Worm (Caenorhabditis elegans): ENCODE results near the gene nid-1.

Gene nid-1

ce11 chrV:12941797-12942474 is 32.0 kb downstream of the nid-1 start, which contains the start of gene T16G1.4:
Gene T16G1.4 (minus strand): TSS chrV:12941847.
- TF ChIP-seq elt-2 (tag; optimal IDR thresholded peaks at IDR 0.05) (peak; percentile 73), pha-4 (tag; optimal IDR thresholded peaks at IDR 0.05) (peak; percentile 2), pqm-1 (tag; optimal IDR thresholded peaks at IDR 0.05) (peak; percentile 32), ceh-16 (tag; optimal IDR thresholded peaks at IDR 0.05) (no peak)

ce11 chrV:12943399-12943798 is 33.5 kb downstream of the nid-1 start:
- no peak for TF ChIP-seq nhr-77 (tag; optimal IDR thresholded peaks at IDR 0.05)
- TF ChIP-seq R02D3.7 (tag; optimal IDR thresholded peaks at IDR 0.05): no peak
- no peak for TF ChIP-seq fkh-2 (tag; optimal IDR thresholded peaks at IDR 0.05)
- no peak for TF ChIP-seq pqm-1 (tag; optimal IDR thresholded peaks at IDR 0.05)
- no peak for TF ChIP-seq jun-1 (tag; optimal IDR thresholded peaks at IDR 0.05)
- no peak for TF ChIP-seq elt-1 (tag; optimal IDR thresholded peaks at IDR 0.05)
- TF ChIP-seq nhr-28 (tag; optimal IDR thresholded peaks at IDR 0.05): no peak

ce11 chrV:12944229-12944628 is 34.3 kb downstream of the nid-1 start, which contains the start of gene T16G1.3:
Gene T16G1.3 (minus strand): TSS chrV:12944329.
- TF ChIP-seq nfya-1 (tag; optimal IDR thresholded peaks at IDR 0.05; ENCODE audit: insufficient read depth) (no peak), skn-1 (tag; optimal IDR thresholded peaks at IDR 0.05) (no peak), nhr-237 (tag; optimal IDR thresholded peaks at IDR 0.05) (no peak), nhr-12 (tag; optimal IDR thresholded peaks at IDR 0.05) (no peak), nhr-28 (tag; optimal IDR thresholded peaks at IDR 0.05) (no peak), elt-3 (tag; optimal IDR thresholded peaks at IDR 0.05) (no peak), fos-1 (tag; optimal IDR thresholded peaks at IDR 0.05) (no peak), ztf-11 (tag; optimal IDR thresholded peaks at IDR 0.05) (no peak), zag-1 (tag; optimal IDR thresholded peaks at IDR 0.05) (no peak), egl-27 (tag; optimal IDR thresholded peaks at IDR 0.05) (no peak), ZK546.5 (tag; optimal IDR thresholded peaks at IDR 0.05) (no peak), fkh-2 (tag; optimal IDR thresholded peaks at IDR 0.05) (no peak)

DNA sequence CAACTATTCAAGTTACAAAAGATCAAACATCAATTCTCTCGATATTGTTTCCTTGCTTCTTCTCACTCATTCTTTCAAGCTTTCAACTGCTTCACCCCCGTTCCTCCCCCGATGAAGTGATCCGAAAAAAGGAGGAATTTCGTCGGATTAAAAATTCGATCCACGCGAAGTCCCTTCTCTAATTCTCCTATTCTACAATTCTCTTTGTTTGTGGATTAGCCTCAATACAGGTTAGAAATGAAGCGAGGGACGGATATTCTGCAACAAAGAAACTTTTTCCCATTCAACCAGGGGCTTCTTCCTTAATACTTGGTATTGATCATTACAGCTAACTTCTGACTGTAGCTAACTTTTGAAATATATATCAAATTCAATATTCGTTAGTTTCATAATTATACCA is 34.9 kb downstream of the nid-1 start, which contains the start of gene grl-2:
Gene grl-2, plus strand, starts transcription at position 301 of the 400 bp plus-strand sequence.
- TF ChIP-seq ZK546.5 (tag; optimal IDR thresholded peaks at IDR 0.05) (no peak), ceh-28 (tag; optimal IDR thresholded peaks at IDR 0.05) (no peak), nhr-12 (tag; optimal IDR thresholded peaks at IDR 0.05) (no peak), unc-62 (GFP tag; optimal IDR thresholded peaks at IDR 0.05) (no peak), daf-12 (tag; optimal IDR thresholded peaks at IDR 0.05) (no peak), mml-1 (tag; optimal IDR thresholded peaks at IDR 0.05) (no peak), tbx-2 (tag; optimal IDR thresholded peaks at IDR 0.05) (no peak), skn-1 (tag; optimal IDR thresholded peaks at IDR 0.05) (no peak), egl-27 (tag; optimal IDR thresholded peaks at IDR 0.05) (no peak), aly-2 (tag; optimal IDR thresholded peaks at IDR 0.05) (no peak), nhr-23 (tag; optimal IDR thresholded peaks at IDR 0.05) (no peak), elt-1 (tag; optimal IDR thresholded peaks at IDR 0.05) (no peak)

DNA sequence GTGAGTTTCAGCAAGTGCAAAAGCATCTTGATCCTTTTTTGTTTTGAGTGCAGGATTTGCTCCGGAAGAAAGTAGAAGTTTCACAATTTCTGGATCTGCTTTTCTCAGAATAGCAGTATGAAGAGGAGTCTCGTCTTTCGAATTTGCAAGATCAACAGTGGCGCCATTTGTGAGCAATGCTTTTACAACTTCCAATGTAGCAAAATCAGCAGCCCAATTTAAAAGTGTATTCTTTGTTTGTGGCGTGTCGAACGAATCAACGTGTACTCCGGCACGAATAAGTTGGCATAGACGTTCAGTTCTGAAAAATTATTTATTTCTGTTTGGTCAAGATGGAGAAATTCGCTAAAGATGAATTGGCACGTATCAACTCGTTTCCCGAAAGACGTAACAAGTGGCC is 39.7 kb downstream of the nid-1 start, which contains the start of gene T16G1.13:
Gene T16G1.13, plus strand, starts transcription at position 301 of the 400 bp plus-strand sequence.
- no peak for TF ChIP-seq nhr-23 (tag; optimal IDR thresholded peaks at IDR 0.05)
- TF ChIP-seq ceh-16 (tag; optimal IDR thresholded peaks at IDR 0.05): no peak
- no peak for TF ChIP-seq lin-15B (tag; optimal IDR thresholded peaks at IDR 0.05)

- TF ChIP-seq pqm-1 (tag; optimal IDR thresholded peaks at IDR 0.05) (peak; percentile 22), ceh-9 (tag; optimal IDR thresholded peaks at IDR 0.05) (no peak), mml-1 (tag; optimal IDR thresholded peaks at IDR 0.05) (no peak), nhr-25 (tag; optimal IDR thresholded peaks at IDR 0.05) (peak; percentile 54), nhr-237 (tag; optimal IDR thresholded peaks at IDR 0.05) (no peak), snpc-4 (tag; optimal IDR thresholded peaks at IDR 0.05) (peak; percentile 54), fkh-10 (GFP tag; optimal IDR thresholded peaks at IDR 0.05) (no peak), lin-15B (tag; optimal IDR thresholded peaks at IDR 0.05) (peak; percentile 58), ceh-16 (tag; optimal IDR thresholded peaks at IDR 0.05) (no peak), elt-2 (tag; optimal IDR thresholded peaks at IDR 0.05) (peak; percentile 42), nhr-23 (tag; optimal IDR thresholded peaks at IDR 0.05) (peak; percentile 18), nhr-43 (tag; optimal IDR thresholded peaks at IDR 0.05; ENCODE audit: poor library complexity, severe bottlenecking) (peak; percentile 6), nhr-67 (tag; optimal IDR thresholded peaks at IDR 0.05) (no peak), pha-4 (tag; optimal IDR thresholded peaks at IDR 0.05) (peak; percentile 71), hmg-11 (tag; optimal IDR thresholded peaks at IDR 0.05) (peak; percentile 42), aly-2 (tag; optimal IDR thresholded peaks at IDR 0.05) (no peak), lin-39 (tag; optimal IDR thresholded peaks at IDR 0.05) (peak; percentile 4), ama-1 (optimal IDR thresholded peaks at IDR 0.05) (peak; percentile 72)
These were observed 41.1 kb downstream of the nid-1 start, which contains the start of the genes T16G1.9 and T16G1.18 for ce11 chrV:12950812-12951528. Gene T16G1.9 (minus strand): TSS chrV:12950862. Gene T16G1.18 (plus strand): TSS chrV:12951304.
